Worm (Caenorhabditis elegans): ENCODE measurements around the gene vit-6.

DNA sequence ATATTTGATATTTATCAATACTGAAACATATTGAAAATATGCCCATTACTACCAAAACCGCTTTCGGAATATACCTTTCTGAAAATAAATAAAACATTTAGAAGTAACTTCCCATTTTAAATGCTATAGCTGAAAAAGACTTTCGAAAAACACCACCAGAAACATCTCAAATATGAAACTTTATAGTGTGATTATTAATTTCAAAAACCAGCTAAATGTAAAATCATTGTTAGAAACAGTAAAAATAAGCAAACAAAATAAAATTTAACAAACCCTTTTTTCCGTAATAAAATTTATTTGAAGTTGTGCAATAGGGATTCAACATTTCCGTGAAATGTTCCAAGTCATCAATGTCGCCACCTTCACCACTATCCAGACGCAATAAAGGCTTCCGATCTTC lies 7.1 kb downstream of the vit-6 start, which contains the start of the genes K07H8.5 and K07H8.8:
- TF ChIP-seq skn-1 (tag; optimal IDR thresholded peaks at IDR 0.05) (no peak), nhr-237 (tag; optimal IDR thresholded peaks at IDR 0.05) (no peak), ztf-11 (tag; optimal IDR thresholded peaks at IDR 0.05) (no peak), elt-1 (tag; optimal IDR thresholded peaks at IDR 0.05) (no peak), ama-1 (optimal IDR thresholded peaks at IDR 0.05) (no peak), snpc-4 (tag; optimal IDR thresholded peaks at IDR 0.05) (no peak), Y55F3AM.14 (GFP tag; optimal IDR thresholded peaks at IDR 0.05) (no peak), dmd-4 (tag; optimal IDR thresholded peaks at IDR 0.05) (no peak), sma-3 (GFP tag; optimal IDR thresholded peaks at IDR 0.05) (no peak), zag-1 (tag; optimal IDR thresholded peaks at IDR 0.05) (no peak), R02D3.7 (tag; optimal IDR thresholded peaks at IDR 0.05) (no peak), egl-27 (tag; optimal IDR thresholded peaks at IDR 0.05) (no peak)
